Fruit fly (Drosophila melanogaster): ENCODE measurements around the gene CG8838.
A peak's percentile ranks its signal among the peaks of the same experiment; 100 is the strongest.

Gene CG8838

dm6 chr2L:3330628-3331027 is 26.8 kb upstream of the CG8838 start, which contains the start of gene CG3285:
CG3285 (plus strand) TSS chr2L:3330928.
- TF ChIP-seq OdsH (GFP tag; optimal IDR thresholded peaks at IDR 0.05): no peak
- TF ChIP-seq jim (GFP tag; optimal IDR thresholded peaks at IDR 0.05): no peak
- TF ChIP-seq Mio (GFP tag; optimal IDR thresholded peaks at IDR 0.05): no peak
- no peak for TF ChIP-seq Hnf4 (GFP tag; optimal IDR thresholded peaks at IDR 0.05)
- TF ChIP-seq tai (GFP tag; optimal IDR thresholded peaks at IDR 0.05): no peak
- no peak for TF ChIP-seq Dif (GFP tag; optimal IDR thresholded peaks at IDR 0.05; ENCODE audit: partially characterized antibody)
- TF ChIP-seq Hr83 (GFP tag; optimal IDR thresholded peaks at IDR 0.05; ENCODE audit: poor library complexity, severe bottlenecking): no peak
- TF ChIP-seq usp (GFP tag; optimal IDR thresholded peaks at IDR 0.05): no peak
- TF ChIP-seq dl (GFP tag; optimal IDR thresholded peaks at IDR 0.05; ENCODE audit: insufficient read depth in 1 of 2, partially characterized antibody in 2 of 2): no peak
- no peak for TF ChIP-seq dmrt93B (GFP tag; optimal IDR thresholded peaks at IDR 0.05)
- TF ChIP-seq HLH106 (tag; optimal IDR thresholded peaks at IDR 0.05): no peak

- no peak for TF ChIP-seq usp (GFP tag; optimal IDR thresholded peaks at IDR 0.05)
- no peak for TF ChIP-seq jim (GFP tag; optimal IDR thresholded peaks at IDR 0.05)
- TF ChIP-seq br (GFP tag; optimal IDR thresholded peaks at IDR 0.05): no peak
- no peak for TF ChIP-seq psq (GFP tag; optimal IDR thresholded peaks at IDR 0.05)
- no peak for TF ChIP-seq ey (GFP tag; optimal IDR thresholded peaks at IDR 0.05)
- no peak for TF ChIP-seq N (GFP tag; optimal IDR thresholded peaks at IDR 0.05)
- no peak for TF ChIP-seq Hnf4 (GFP tag; optimal IDR thresholded peaks at IDR 0.05)
- no peak for TF ChIP-seq sv (GFP tag; optimal IDR thresholded peaks at IDR 0.05)
- no peak for TF ChIP-seq foxo (GFP tag; optimal IDR thresholded peaks at IDR 0.05)
- no peak for TF ChIP-seq OdsH (GFP tag; optimal IDR thresholded peaks at IDR 0.05)
- no peak for TF ChIP-seq Dif (GFP tag; optimal IDR thresholded peaks at IDR 0.05; ENCODE audit: partially characterized antibody)
- TF ChIP-seq h (GFP tag; optimal IDR thresholded peaks at IDR 0.05): no peak
- TF ChIP-seq Jra (GFP tag; optimal IDR thresholded peaks at IDR 0.05): no peak
- no peak for TF ChIP-seq fru (GFP tag; optimal IDR thresholded peaks at IDR 0.05)
- no peak for TF ChIP-seq HLH106 (tag; optimal IDR thresholded peaks at IDR 0.05)
- no peak for TF ChIP-seq lola (GFP tag; optimal IDR thresholded peaks at IDR 0.05)
- no peak for TF ChIP-seq CG9705 (GFP tag; optimal IDR thresholded peaks at IDR 0.05)
Measured at dm6 chr2L:3332514-3332913, 24.9 kb upstream of the CG8838 start, which contains the start of gene CG15408. CG15408 (plus strand) TSS chr2L:3332814.

- TF ChIP-seq Hr83 (GFP tag; optimal IDR thresholded peaks at IDR 0.05; ENCODE audit: poor library complexity, severe bottlenecking) (peak; percentile 49), Dfd (GFP tag; optimal IDR thresholded peaks at IDR 0.05) (no peak), tai (GFP tag; optimal IDR thresholded peaks at IDR 0.05) (no peak), Rel (GFP tag; optimal IDR thresholded peaks at IDR 0.05) (no peak), Rel (tag; optimal IDR thresholded peaks at IDR 0.05) (peak; percentile 83), sv (GFP tag; optimal IDR thresholded peaks at IDR 0.05) (peak; percentile 21), foxo (GFP tag; optimal IDR thresholded peaks at IDR 0.05) (peak in 1 of 2 experiments; percentile 61), psq (GFP tag; optimal IDR thresholded peaks at IDR 0.05) (peak; percentile 17), usp (GFP tag; optimal IDR thresholded peaks at IDR 0.05) (no peak), fru (GFP tag; optimal IDR thresholded peaks at IDR 0.05) (peak; percentile 18), Hr78 (GFP tag; optimal IDR thresholded peaks at IDR 0.05) (no peak), N (GFP tag; optimal IDR thresholded peaks at IDR 0.05) (no peak), dmrt93B (GFP tag; optimal IDR thresholded peaks at IDR 0.05) (peak; percentile 28), Abd-B (GFP tag; optimal IDR thresholded peaks at IDR 0.05) (no peak), CG32264 (GFP tag; optimal IDR thresholded peaks at IDR 0.05) (no peak), brk (GFP tag; optimal IDR thresholded peaks at IDR 0.05) (no peak), CG9705 (GFP tag; optimal IDR thresholded peaks at IDR 0.05) (no peak), CrebA (GFP tag; optimal IDR thresholded peaks at IDR 0.05; ENCODE audit: borderline replicate concordance) (peak; percentile 29), lola (GFP tag; optimal IDR thresholded peaks at IDR 0.05) (no peak), Hnf4 (GFP tag; optimal IDR thresholded peaks at IDR 0.05) (peak; percentile 39), ey (GFP tag; optimal IDR thresholded peaks at IDR 0.05) (peak; percentile 54), Myc (optimal IDR thresholded peaks at IDR 0.05) (no peak), Vsx2 (GFP tag; optimal IDR thresholded peaks at IDR 0.05; ENCODE audit: partially characterized antibody) (no peak), rgr (GFP tag; optimal IDR thresholded peaks at IDR 0.05) (peak; percentile 35), br (GFP tag; optimal IDR thresholded peaks at IDR 0.05) (peak; percentile 67), dsf (GFP tag; optimal IDR thresholded peaks at IDR 0.05; ENCODE audit: borderline replicate concordance) (no peak), dl (GFP tag; optimal IDR thresholded peaks at IDR 0.05; ENCODE audit: insufficient read depth in 1 of 2, partially characterized antibody in 2 of 2) (no peak), OdsH (GFP tag; optimal IDR thresholded peaks at IDR 0.05) (peak; percentile 36), Mio (GFP tag; optimal IDR thresholded peaks at IDR 0.05) (no peak), sage (GFP tag; optimal IDR thresholded peaks at IDR 0.05) (peak; percentile 36), h (GFP tag; optimal IDR thresholded peaks at IDR 0.05) (peak; percentile 30), HLH106 (tag; optimal IDR thresholded peaks at IDR 0.05) (peak; percentile 40), Dif (GFP tag; optimal IDR thresholded peaks at IDR 0.05; ENCODE audit: partially characterized antibody) (no peak)
Measured at dm6 chr2L:3338566-3339215, 18.8 kb upstream of the CG8838 start.

All from whole organism, wandering third instar larva.